Fruit fly (Drosophila melanogaster): Measurements from ENCODE around the gene Culd.

- no peak for TF ChIP-seq CTCF (optimal IDR thresholded peaks at IDR 0.05)
- TF ChIP-seq CG8478 (optimal IDR thresholded peaks at IDR 0.05), result no peak
Observed at dm6 chr3L:8312290-8312689, 43.8 kb downstream of the Culd start.
